Fruit fly (Drosophila melanogaster): ENCODE data around the gene Obp19b.

dm6 chrX:20447865-20448584 lies 31.5 kb downstream of the Obp19b start:
- TF ChIP-seq Ets98B (GFP tag; IDR thresholded peaks at IDR 0.05) (no peak), CG17806 (tag; optimal IDR thresholded peaks at IDR 0.05) (no peak), fd96Ca (GFP tag; IDR thresholded peaks at IDR 0.05) (no peak), EcR (GFP tag; optimal IDR thresholded peaks at IDR 0.05) (no peak), CG12605 (GFP tag; IDR thresholded peaks at IDR 0.05) (no peak)
